Worm (Caenorhabditis elegans) whole organism, L3 larva: ENCODE results near the gene gtf-2F2.
A peak's percentile ranks its signal among the peaks of the same experiment; 100 is the strongest.

Experiments used
- R02D3.7 ChIP-seq: fragments of 150-350 bp; optimal IDR thresholded peaks from 2 replicates; lab custom pipeline; 2014; ENCODE audit warnings: missing biosample characterization, missing genetic modification characterization
- ZK546.5 ChIP-seq: sonication (generic microtip); optimal IDR thresholded peaks from 2 replicates; lab custom pipeline; 2017; ENCODE audit warnings: missing biosample characterization, missing genetic modification characterization
- ama-1 ChIP-seq: fragments of 150-350 bp; optimal IDR thresholded peaks from 2 replicates; lab custom pipeline; 2018
- ceh-16 ChIP-seq: sonication (generic microtip); optimal IDR thresholded peaks from 2 replicates; lab custom pipeline; 2017; ENCODE audit warnings: missing biosample characterization, missing genetic modification characterization
- ceh-28 ChIP-seq: fragments of 150-350 bp; optimal IDR thresholded peaks from 2 replicates; lab custom pipeline; 2014; ENCODE audit warnings: missing biosample characterization, missing genetic modification reagents, missing genetic modification characterization
- ceh-82 ChIP-seq: fragments of 150-350 bp; optimal IDR thresholded peaks from 2 replicates; lab custom pipeline; 2014; ENCODE audit warnings: missing biosample characterization, missing genetic modification characterization
- ceh-9 ChIP-seq: sonication (generic microtip); optimal IDR thresholded peaks from 2 replicates; lab custom pipeline; 2018; ENCODE audit warnings: missing biosample characterization, missing genetic modification characterization
- daf-12 ChIP-seq: fragments of 150-350 bp; optimal IDR thresholded peaks from 2 replicates; lab custom pipeline; 2014; ENCODE audit warnings: missing biosample characterization, missing genetic modification reagents, missing genetic modification characterization
- egl-27 ChIP-seq: sonication (generic microtip); optimal IDR thresholded peaks from 4 replicates; lab custom pipeline; 2017; ENCODE audit warnings: missing biosample characterization, missing genetic modification reagents, missing genetic modification characterization
- egl-5 ChIP-seq: fragments of 150-350 bp; optimal IDR thresholded peaks from 2 replicates; lab custom pipeline; 2017; ENCODE audit warnings: missing biosample characterization, missing genetic modification reagents, missing genetic modification characterization, inconsistent platforms
- elt-2 ChIP-seq: sonication (generic microtip); optimal IDR thresholded peaks from 2 replicates; lab custom pipeline; 2016; ENCODE audit warnings: missing genetic modification reagents, mild to moderate bottlenecking, missing genetic modification characterization, missing compliant biosample characterization
- elt-3 ChIP-seq, 3 experiments: fragments of 150-350 bp in 1 of 3; sonication (generic microtip) in 2 of 3; optimal IDR thresholded peaks; 2 replicates in 2 of 3; 4 replicates in 1 of 3; lab custom pipeline; 2014 to 2017; ENCODE audit warnings: missing biosample characterization in 3 of 3, missing genetic modification characterization in 3 of 3
- eor-1 ChIP-seq, 2 experiments: fragments of 150-350 bp; optimal IDR thresholded peaks; 2 replicates each; lab custom pipeline; 2014 to 2018; ENCODE audit warnings: missing biosample characterization in 2 of 2, missing genetic modification characterization in 2 of 2
- fkh-2 ChIP-seq: fragments of 150-350 bp; optimal IDR thresholded peaks from 2 replicates; lab custom pipeline; 2014; ENCODE audit warnings: missing biosample characterization, missing genetic modification reagents, missing genetic modification characterization
- fos-1 ChIP-seq: fragments of 150-350 bp; optimal IDR thresholded peaks from 2 replicates; lab custom pipeline; 2014; ENCODE audit warnings: missing biosample characterization, missing genetic modification characterization
- hmg-11 ChIP-seq: sonication (generic microtip); optimal IDR thresholded peaks from 2 replicates; lab custom pipeline; 2016; ENCODE audit warnings: missing genetic modification characterization, missing compliant biosample characterization
- jun-1 ChIP-seq: fragments of 150-350 bp; optimal IDR thresholded peaks from 2 replicates; lab custom pipeline; 2014; ENCODE audit warnings: missing biosample characterization, missing genetic modification reagents, missing genetic modification characterization
- lin-15B ChIP-seq: fragments of 150-350 bp; optimal IDR thresholded peaks from 2 replicates; lab custom pipeline; 2014; ENCODE audit warnings: missing biosample characterization, missing genetic modification characterization
- lin-39 ChIP-seq: fragments of 150-350 bp; optimal IDR thresholded peaks from 2 replicates; lab custom pipeline; 2018; ENCODE audit warnings: missing biosample characterization, missing genetic modification reagents, missing genetic modification characterization
- mml-1 ChIP-seq: fragments of 150-350 bp; sonication (generic microtip); optimal IDR thresholded peaks from 3 replicates; lab custom pipeline; 2014; ENCODE audit warnings: missing biosample characterization, missing genetic modification characterization
- nfya-1 ChIP-seq: sonication (generic microtip); optimal IDR thresholded peaks from 2 replicates; lab custom pipeline; 2017; ENCODE audit warnings: missing genetic modification characterization, mild to moderate bottlenecking, missing compliant biosample characterization, antibody characterized with exemption, moderate library complexity; ENCODE audit not compliant: insufficient read depth
- nhr-12 ChIP-seq: fragments of 150-350 bp; optimal IDR thresholded peaks from 2 replicates; lab custom pipeline; 2014; ENCODE audit warnings: missing biosample characterization, missing genetic modification characterization
- nhr-237 ChIP-seq: fragments of 150-350 bp; optimal IDR thresholded peaks from 2 replicates; lab custom pipeline; 2014; ENCODE audit warnings: missing biosample characterization, missing genetic modification characterization
- nhr-25 ChIP-seq: sonication (generic microtip); optimal IDR thresholded peaks from 2 replicates; lab custom pipeline; 2017; ENCODE audit warnings: missing biosample characterization, missing genetic modification characterization
- nhr-28 ChIP-seq: fragments of 150-350 bp; optimal IDR thresholded peaks from 2 replicates; lab custom pipeline; 2014; ENCODE audit warnings: missing biosample characterization, missing genetic modification characterization
- nhr-43 ChIP-seq: sonication (generic microtip); optimal IDR thresholded peaks from 2 replicates; lab custom pipeline; 2016; ENCODE audit warnings: mild to moderate bottlenecking, missing genetic modification characterization, missing compliant biosample characterization; ENCODE audit not compliant: poor library complexity, severe bottlenecking
- pha-4 ChIP-seq: fragments of 150-350 bp; optimal IDR thresholded peaks from 2 replicates; lab custom pipeline; 2014; ENCODE audit warnings: missing biosample characterization, missing genetic modification reagents, missing genetic modification characterization
- pqm-1 ChIP-seq: fragments of 150-350 bp; optimal IDR thresholded peaks from 2 replicates; lab custom pipeline; 2017; ENCODE audit warnings: missing biosample characterization, missing genetic modification characterization, inconsistent platforms
- sea-2 ChIP-seq: fragments of 150-350 bp; sonication (generic microtip); optimal IDR thresholded peaks from 4 replicates; lab custom pipeline; 2014; ENCODE audit warnings: missing biosample characterization, missing genetic modification reagents, missing genetic modification characterization
- skn-1 ChIP-seq: fragments of 150-350 bp; optimal IDR thresholded peaks from 2 replicates; lab custom pipeline; 2014; ENCODE audit warnings: missing biosample characterization, missing genetic modification characterization
- unc-39 ChIP-seq: sonication (generic microtip); optimal IDR thresholded peaks from 4 replicates; lab custom pipeline; 2017; ENCODE audit warnings: missing biosample characterization, missing genetic modification characterization
- ztf-11 ChIP-seq: fragments of 150-350 bp; optimal IDR thresholded peaks from 2 replicates; lab custom pipeline; 2014; ENCODE audit warnings: missing biosample characterization, missing genetic modification characterization
- ztf-4 ChIP-seq: fragments of 150-350 bp; optimal IDR thresholded peaks from 2 replicates; lab custom pipeline; 2014; ENCODE audit warnings: missing biosample characterization, missing genetic modification characterization

The gtf-2F2 gene

ce11 chrV:18990958-18991357 lies 2.8 kb upstream of the gtf-2F2 start:
- no peak for TF ChIP-seq R02D3.7 (tag; lab: Kevin White, UChicago)
- no peak for TF ChIP-seq nhr-25 (tag; lab: Kevin White, UChicago)
- TF ChIP-seq daf-12 (tag; lab: Kevin White, UChicago) = no peak
- no peak for TF ChIP-seq nhr-12 (tag; lab: Kevin White, UChicago)
- no peak for TF ChIP-seq nhr-43 (tag; lab: Kevin White, UChicago)
- no peak for TF ChIP-seq egl-27
- no peak for TF ChIP-seq ceh-9 (tag; lab: Kevin White, UChicago)
- TF ChIP-seq fos-1 (tag; lab: Kevin White, UChicago) = no peak

- TF ChIP-seq ceh-16 (tag; lab: Kevin White, UChicago) (no peak), nhr-28 (tag; lab: Kevin White, UChicago) (no peak), hmg-11 (tag; lab: Kevin White, UChicago) (no peak)
Measured at ce11 chrV:18993017-18993416, 723 bp upstream of the gtf-2F2 start.

ce11 chrV:18998045-18998444 lies 4.3 kb downstream of the gtf-2F2 start, which contains the start of gene tgt-2:
TSS of gene tgt-2 (plus strand) at chrV:18998345.
- no peak for TF ChIP-seq nhr-25 (tag; lab: Kevin White, UChicago)
- no peak for TF ChIP-seq mml-1 (tag; lab: Kevin White, UChicago)
- TF ChIP-seq elt-2 = no peak
- TF ChIP-seq nhr-43 (tag; lab: Kevin White, UChicago) = no peak
- TF ChIP-seq, all 47 proteins: peak for 0

- no peak for TF ChIP-seq ama-1 (lab: Kevin White, UChicago)
- TF ChIP-seq sea-2 (GFP tag; lab: Kevin White, UChicago) = no peak
- no peak for TF ChIP-seq R02D3.7 (tag; lab: Kevin White, UChicago)
- TF ChIP-seq egl-5 (tag; lab: Kevin White, UChicago) = no peak
- no peak for TF ChIP-seq nhr-237 (tag; lab: Kevin White, UChicago)
- TF ChIP-seq elt-3 (tag; optimal IDR thresholded peaks at IDR 0.05; lab: Kevin White, UChicago) = no peak
- TF ChIP-seq ZK546.5 (tag; lab: Kevin White, UChicago) = no peak
- TF ChIP-seq skn-1 = no peak
- TF ChIP-seq eor-1 (tag; optimal IDR thresholded peaks at IDR 0.05; lab: Kevin White, UChicago) = no peak
- no peak for TF ChIP-seq ceh-16 (tag; lab: Kevin White, UChicago)
- TF ChIP-seq daf-12 (tag; lab: Kevin White, UChicago) = no peak
- TF ChIP-seq nhr-25 (tag; lab: Kevin White, UChicago) = no peak
- no peak for TF ChIP-seq ceh-82 (tag; lab: Kevin White, UChicago)
- TF ChIP-seq lin-39 (tag; lab: Kevin White, UChicago) = no peak
- TF ChIP-seq ceh-28 = no peak
- no peak for TF ChIP-seq fkh-2 (tag; lab: Kevin White, UChicago)
- TF ChIP-seq ztf-11 = no peak
- no peak for TF ChIP-seq pha-4
Measured at ce11 chrV:19000542-19000941, 6.8 kb downstream of the gtf-2F2 start.

- TF ChIP-seq ama-1 (lab: Kevin White, UChicago) (peak; percentile 39), lin-15B (tag; lab: Kevin White, UChicago) (peak; percentile 10), ceh-28 (no peak), nhr-12 (tag; lab: Kevin White, UChicago) (no peak), hmg-11 (tag; lab: Kevin White, UChicago) (peak; percentile 50), nhr-25 (tag; lab: Kevin White, UChicago) (no peak), eor-1 (tag; optimal IDR thresholded peaks at IDR 0.05; lab: Kevin White, UChicago) (no peak), pha-4 (peak; percentile 46), jun-1 (tag; lab: Kevin White, UChicago) (no peak), nfya-1 (no peak), ztf-4 (tag; lab: Kevin White, UChicago) (no peak), ZK546.5 (tag; lab: Kevin White, UChicago) (no peak), unc-39 (no peak)
Measured at ce11 chrV:19001016-19001415, 7.3 kb downstream of the gtf-2F2 start, which contains the start of gene Y39B6A.34. TSS of gene Y39B6A.34 (plus strand) at chrV:19001018.

- TF ChIP-seq lin-15B (tag; lab: Kevin White, UChicago) = no peak
- TF ChIP-seq elt-2 = no peak
- no peak for TF ChIP-seq pqm-1 (tag; lab: Kevin White, UChicago)
Measured at ce11 chrV:19001656-19002055, 7.9 kb downstream of the gtf-2F2 start, which contains the start of gene Y39B6A.33. TSS of gene Y39B6A.33 (plus strand) at chrV:19001956.
